Fruit fly (Drosophila melanogaster): ENCODE measurements around the gene CG7886.

CG7886 gene

DNA sequence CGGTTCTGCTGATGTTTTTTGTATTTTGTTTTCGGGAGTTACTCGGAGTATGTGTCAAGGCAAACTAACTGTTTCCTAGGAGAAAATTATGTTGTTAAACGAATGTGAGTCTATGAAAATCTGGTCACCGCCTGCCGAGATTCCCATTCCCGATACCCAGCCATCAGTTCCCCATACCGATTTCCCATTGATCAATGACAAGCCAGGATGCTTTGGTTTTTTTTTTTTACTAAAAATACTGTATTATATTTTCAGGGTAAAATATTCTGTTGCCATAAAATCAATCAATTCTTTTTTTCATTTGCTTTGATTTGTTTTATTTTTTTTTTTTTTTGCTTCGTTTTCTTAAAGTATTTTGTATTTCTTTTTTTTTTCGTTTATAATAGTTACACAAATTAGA lies at the start of gene CG7886:
TSS of gene CG7886 (minus strand) at position 101 of the 400 bp plus-strand sequence.
- TF ChIP-seq CG15011 (GFP tag; optimal IDR thresholded peaks at IDR 0.05) (no peak), CG11504 (tag; optimal IDR thresholded peaks at IDR 0.05) (no peak), onecut (GFP tag; IDR thresholded peaks at IDR 0.05) (no peak), CG4617 (GFP tag; optimal IDR thresholded peaks at IDR 0.05; ENCODE audit: borderline replicate concordance) (no peak), dmrt11E (tag; optimal IDR thresholded peaks at IDR 0.05) (no peak)

DNA sequence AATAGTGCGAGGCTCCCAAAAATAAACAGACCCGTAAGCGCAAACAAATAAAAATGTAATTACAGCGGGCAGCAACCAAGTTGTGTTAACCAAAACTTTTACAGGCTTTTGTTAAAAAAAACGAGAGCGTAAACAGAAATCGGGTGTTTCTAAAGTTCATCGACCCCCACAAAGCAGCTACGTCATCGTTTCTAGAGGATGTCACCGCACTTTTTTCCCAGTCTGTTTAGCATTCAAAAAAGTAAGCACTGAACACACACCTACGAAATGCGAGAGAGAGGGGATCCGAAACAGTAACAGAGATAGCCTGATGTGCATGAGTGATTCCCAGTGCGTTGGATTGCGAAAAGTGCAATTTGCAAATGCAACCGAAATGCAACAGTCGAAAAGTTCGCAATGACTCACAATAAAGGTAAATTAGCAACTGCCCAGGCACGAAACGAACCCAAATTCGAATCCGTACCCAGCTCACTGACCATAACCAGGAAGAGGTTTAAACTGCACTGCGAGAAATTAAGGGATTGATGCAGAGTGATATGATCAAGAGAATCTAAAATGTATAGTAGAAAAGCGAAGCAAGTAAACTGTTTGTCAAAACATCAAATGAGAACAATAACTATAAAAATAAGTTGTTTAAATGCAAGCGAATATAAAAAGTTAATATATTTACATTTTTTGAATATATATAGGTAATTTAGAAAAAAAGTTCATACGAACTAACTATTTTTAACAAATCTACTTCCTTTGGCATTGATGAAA lies 48.8 kb upstream of the CG7886 start:
- TF ChIP-seq CG3726 (GFP tag; IDR thresholded peaks at IDR 0.05) (0 out of 3 replicates have a peak, but pooled peaks have one; percentile 22), repo (GFP tag; optimal IDR thresholded peaks at IDR 0.05) (no peak), eve (GFP tag; optimal IDR thresholded peaks at IDR 0.05) (peak in 1 of 2 experiments; percentile 28), CG31441 (GFP tag; IDR thresholded peaks at IDR 0.05) (0 out of 2 replicates have a peak, but pooled peaks have one; percentile 19), CG9932 (GFP tag; IDR thresholded peaks at IDR 0.05) (no peak), BEAF-32 (GFP tag; optimal IDR thresholded peaks at IDR 0.05) (no peak), bsh (GFP tag; optimal IDR thresholded peaks at IDR 0.05) (peak in 1 of 2 experiments; percentile 36), phol (tag; optimal IDR thresholded peaks at IDR 0.05) (peak; percentile 36), pnt (GFP tag; optimal IDR thresholded peaks at IDR 0.05) (no peak), dan (GFP tag; IDR thresholded peaks at IDR 0.05) (no peak), Sox102F (GFP tag; optimal IDR thresholded peaks at IDR 0.05) (peak; percentile 15), B-H1 (GFP tag; IDR thresholded peaks at IDR 0.05) (no peak), dmrt99B (tag; optimal IDR thresholded peaks at IDR 0.05) (peak; percentile 0), tio (GFP tag; optimal IDR thresholded peaks at IDR 0.05) (peak; percentile 28), CG7987 (GFP tag; optimal IDR thresholded peaks at IDR 0.05) (no peak), CG4707 (GFP tag; optimal IDR thresholded peaks at IDR 0.05) (no peak), CG16813 (GFP tag; IDR thresholded peaks at IDR 0.05; ENCODE audit: partially characterized antibody) (no peak), CG1233 (GFP tag; optimal IDR thresholded peaks at IDR 0.05) (no peak), dmrt11E (tag; optimal IDR thresholded peaks at IDR 0.05) (peak; percentile 52), gem (tag; optimal IDR thresholded peaks at IDR 0.05) (peak; percentile 47), Asciz (GFP tag; optimal IDR thresholded peaks at IDR 0.05) (no peak), CG7271 (tag; optimal IDR thresholded peaks at IDR 0.05) (no peak), Tbp (GFP tag; optimal IDR thresholded peaks at IDR 0.05) (no peak), grau (tag; optimal IDR thresholded peaks at IDR 0.05) (peak; percentile 22), CG12071 (GFP tag; optimal IDR thresholded peaks at IDR 0.05) (no peak), Usf (GFP tag; optimal IDR thresholded peaks at IDR 0.05) (no peak), ato (GFP tag; IDR thresholded peaks at IDR 0.05; ENCODE audit: partially characterized antibody) (no peak), pfk (GFP tag; optimal IDR thresholded peaks at IDR 0.05) (no peak), hth (optimal IDR thresholded peaks at IDR 0.05) (no peak), CG8924 (tag; optimal IDR thresholded peaks at IDR 0.05) (no peak), hbn (GFP tag; IDR thresholded peaks at IDR 0.05; ENCODE audit: partially characterized antibody) (no peak), Ets97D (GFP tag; optimal IDR thresholded peaks at IDR 0.05) (no peak), slbo (GFP tag; IDR thresholded peaks at IDR 0.05) (no peak), Elba2 (GFP tag; optimal IDR thresholded peaks at IDR 0.05) (no peak), CG10209 (GFP tag; optimal IDR thresholded peaks at IDR 0.05) (no peak), hb (GFP tag; IDR thresholded peaks at IDR 0.05; ENCODE audit: partially characterized antibody) (no peak), CG6654 (GFP tag; optimal IDR thresholded peaks at IDR 0.05) (no peak), CG3995 (GFP tag; optimal IDR thresholded peaks at IDR 0.05) (no peak), CG16779 (GFP tag; IDR thresholded peaks at IDR 0.05) (no peak), CG4617 (GFP tag; optimal IDR thresholded peaks at IDR 0.05; ENCODE audit: borderline replicate concordance) (no peak), CG18599 (GFP tag; optimal IDR thresholded peaks at IDR 0.05) (no peak), Sox100B (GFP tag; optimal IDR thresholded peaks at IDR 0.05) (no peak), Hmr (GFP tag; optimal IDR thresholded peaks at IDR 0.05) (no peak)

Data from whole organism, embryonic.